Worm (Caenorhabditis elegans): ENCODE results near the gene Y55F3C.17.
A peak's percentile ranks its signal among the peaks of the same experiment; 100 is the strongest.

Gene Y55F3C.17

ce11 chrIV:649365-649764, 48.8 kb downstream of the Y55F3C.17 start, which contains the start of gene K11H12.9:
K11H12.9 (plus strand) TSS chrIV:649665.
- TF ChIP-seq sox-4 (tag; optimal IDR thresholded peaks at IDR 0.05) (no peak), snpc-4 (tag; optimal IDR thresholded peaks at IDR 0.05) (no peak), efl-1 (optimal IDR thresholded peaks at IDR 0.05) (no peak), efl-1 (GFP tag; optimal IDR thresholded peaks at IDR 0.05 in 1 of 2) (peak in 1 of 2 experiments; percentile 41)

- TF ChIP-seq nhr-47 (tag; optimal IDR thresholded peaks at IDR 0.05) (peak; percentile 18), irx-1 (tag; optimal IDR thresholded peaks at IDR 0.05) (no peak), lin-35 (GFP tag; optimal IDR thresholded peaks at IDR 0.05) (no peak), pax-3 (tag; optimal IDR thresholded peaks at IDR 0.05) (peak; percentile 39), fkh-8 (tag; optimal IDR thresholded peaks at IDR 0.05) (peak; percentile 59), dsc-1 (tag; optimal IDR thresholded peaks at IDR 0.05) (peak; percentile 78)
Measured at ce11 chrIV:648362-648761, 49.8 kb downstream of the Y55F3C.17 start.

- no peak for TF ChIP-seq fkh-10 (GFP tag; optimal IDR thresholded peaks at IDR 0.05)
- no peak for TF ChIP-seq aha-1 (tag; optimal IDR thresholded peaks at IDR 0.05)
- peak; percentile 62 for TF ChIP-seq sox-4 (tag; optimal IDR thresholded peaks at IDR 0.05)
- peak; percentile 29 for TF ChIP-seq nhr-71 (tag; optimal IDR thresholded peaks at IDR 0.05)
- TF ChIP-seq ceh-63 (GFP tag; optimal IDR thresholded peaks at IDR 0.05), result no peak
- peak; percentile 28 for TF ChIP-seq nhr-47 (tag; optimal IDR thresholded peaks at IDR 0.05)
- TF ChIP-seq pax-3 (tag; optimal IDR thresholded peaks at IDR 0.05), result peak; percentile 27
- peak; percentile 87 for TF ChIP-seq dsc-1 (tag; optimal IDR thresholded peaks at IDR 0.05)
- no peak for TF ChIP-seq nhr-19 (GFP tag; conservative IDR thresholded peaks at IDR 0.05)
Measured at ce11 chrIV:643481-643880, 54.7 kb downstream of the Y55F3C.17 start.

ce11 chrIV:639167-639566, 59.0 kb downstream of the Y55F3C.17 start:
- TF ChIP-seq pax-3 (tag; optimal IDR thresholded peaks at IDR 0.05) (peak; percentile 59), nhr-71 (tag; optimal IDR thresholded peaks at IDR 0.05) (no peak), dsc-1 (tag; optimal IDR thresholded peaks at IDR 0.05) (peak; percentile 33), lin-14 (GFP tag; optimal IDR thresholded peaks at IDR 0.05) (peak; percentile 18), lir-3 (tag; optimal IDR thresholded peaks at IDR 0.05; ENCODE audit: poor library complexity) (no peak)
